Worm (Caenorhabditis elegans): Measurements from ENCODE around the gene ZK666.14.
A peak's percentile ranks its signal among the peaks of the same experiment; 100 is the strongest.

Gene ZK666.14

ce11 chrII:10502491-10503063, 8.0 kb downstream of the ZK666.14 start, which contains the start of gene myrf-1:
TSS of gene myrf-1 (minus strand) at chrII:10502541.
- TF ChIP-seq unc-62 (GFP tag; optimal IDR thresholded peaks at IDR 0.05) (peak; percentile 83), ceh-28 (tag; optimal IDR thresholded peaks at IDR 0.05) (peak; percentile 84), unc-39 (tag; optimal IDR thresholded peaks at IDR 0.05) (no peak), ceh-9 (tag; optimal IDR thresholded peaks at IDR 0.05) (no peak), nhr-77 (tag; optimal IDR thresholded peaks at IDR 0.05) (peak; percentile 47), elt-3 (tag; optimal IDR thresholded peaks at IDR 0.05) (peak in 2 of 3 experiments; percentile 18 to 35), ceh-16 (tag; optimal IDR thresholded peaks at IDR 0.05) (no peak), jun-1 (tag; optimal IDR thresholded peaks at IDR 0.05) (peak; percentile 62), lsy-12 (tag; optimal IDR thresholded peaks at IDR 0.05) (peak; percentile 92), ztf-11 (tag; optimal IDR thresholded peaks at IDR 0.05) (no peak), nhr-25 (tag; optimal IDR thresholded peaks at IDR 0.05) (peak; percentile 77), nhr-237 (tag; optimal IDR thresholded peaks at IDR 0.05) (no peak), nhr-76 (tag; optimal IDR thresholded peaks at IDR 0.05) (no peak), ceh-82 (tag; optimal IDR thresholded peaks at IDR 0.05) (peak; percentile 43), fkh-10 (GFP tag; optimal IDR thresholded peaks at IDR 0.05) (peak; percentile 17), daf-12 (tag; optimal IDR thresholded peaks at IDR 0.05) (no peak), elt-1 (tag; optimal IDR thresholded peaks at IDR 0.05) (peak; percentile 56), lin-39 (tag; optimal IDR thresholded peaks at IDR 0.05) (peak; percentile 96), pha-4 (tag; optimal IDR thresholded peaks at IDR 0.05) (peak; percentile 92), nhr-67 (tag; optimal IDR thresholded peaks at IDR 0.05) (peak; percentile 3), nhr-28 (tag; optimal IDR thresholded peaks at IDR 0.05) (no peak), fkh-2 (tag; optimal IDR thresholded peaks at IDR 0.05) (no peak), sea-2 (GFP tag; optimal IDR thresholded peaks at IDR 0.05) (peak; percentile 39), snpc-4 (tag; optimal IDR thresholded peaks at IDR 0.05) (peak; percentile 33), lin-15B (tag; optimal IDR thresholded peaks at IDR 0.05) (peak; percentile 64), mdl-1 (tag; optimal IDR thresholded peaks at IDR 0.05) (peak; percentile 70), aly-2 (tag; optimal IDR thresholded peaks at IDR 0.05) (no peak), ZK546.5 (tag; optimal IDR thresholded peaks at IDR 0.05) (no peak), fos-1 (tag; optimal IDR thresholded peaks at IDR 0.05) (peak; percentile 48), hmg-11 (tag; optimal IDR thresholded peaks at IDR 0.05) (peak; percentile 99), R02D3.7 (tag; optimal IDR thresholded peaks at IDR 0.05) (peak; percentile 53), egl-27 (tag; optimal IDR thresholded peaks at IDR 0.05) (no peak), pqm-1 (tag; optimal IDR thresholded peaks at IDR 0.05) (peak; percentile 8), nhr-11 (tag; optimal IDR thresholded peaks at IDR 0.05) (peak; percentile 87), elt-2 (tag; optimal IDR thresholded peaks at IDR 0.05) (peak; percentile 80), skn-1 (tag; optimal IDR thresholded peaks at IDR 0.05) (peak; percentile 61), nhr-23 (tag; optimal IDR thresholded peaks at IDR 0.05) (peak; percentile 91), egl-5 (tag; optimal IDR thresholded peaks at IDR 0.05) (peak; percentile 85), nhr-12 (tag; optimal IDR thresholded peaks at IDR 0.05) (no peak), ztf-4 (tag; optimal IDR thresholded peaks at IDR 0.05) (no peak), tbx-2 (tag; optimal IDR thresholded peaks at IDR 0.05) (peak; percentile 88), mml-1 (tag; optimal IDR thresholded peaks at IDR 0.05) (no peak), ama-1 (optimal IDR thresholded peaks at IDR 0.05) (peak; percentile 67), eor-1 (tag; optimal IDR thresholded peaks at IDR 0.05) (no peak), nhr-43 (tag; optimal IDR thresholded peaks at IDR 0.05; ENCODE audit: poor library complexity, severe bottlenecking) (peak; percentile 74), nfya-1 (tag; optimal IDR thresholded peaks at IDR 0.05; ENCODE audit: insufficient read depth) (peak; percentile 90), zag-1 (tag; optimal IDR thresholded peaks at IDR 0.05) (peak; percentile 57)

Data from whole organism, L3 larva.